Fruit fly (Drosophila melanogaster): ENCODE results near the gene CG17108.

The CG17108 gene

DNA sequence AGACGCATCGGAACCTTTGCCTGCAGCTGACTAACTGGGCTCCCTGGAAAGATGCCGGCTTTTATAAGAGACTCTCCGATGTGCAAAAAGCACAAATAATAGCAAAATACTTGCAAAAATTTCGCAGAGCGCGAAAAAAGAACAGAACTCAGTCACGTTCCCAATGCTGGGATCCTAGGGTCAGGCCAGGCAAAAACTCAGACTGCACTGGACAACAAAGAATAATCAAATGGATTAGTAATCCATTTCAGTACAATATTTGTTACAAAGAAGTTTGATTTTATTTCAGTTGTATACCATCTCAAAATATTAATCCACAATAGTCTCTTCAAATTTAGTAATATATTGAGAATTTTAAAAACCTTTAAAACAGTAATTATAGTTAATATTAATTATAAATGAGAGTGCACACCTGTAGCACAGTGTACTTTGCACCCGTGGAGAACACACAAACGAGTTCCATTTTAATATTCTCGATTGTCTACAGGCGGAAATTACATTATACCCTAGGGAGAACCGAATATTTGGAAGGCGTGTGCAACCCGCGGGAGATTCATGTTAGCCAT, at the start of gene CG17108:
CG17108 (minus strand) TSS at position 51 of the 566 bp plus-strand sequence.
- no peak for TF ChIP-seq h (optimal IDR thresholded peaks at IDR 0.05)
- no peak for TF ChIP-seq ttk (optimal IDR thresholded peaks at IDR 0.05)
- TF ChIP-seq Myc (optimal IDR thresholded peaks at IDR 0.05): no peak
- no peak for TF ChIP-seq psq (optimal IDR thresholded peaks at IDR 0.05)
- no peak for TF ChIP-seq insv (optimal IDR thresholded peaks at IDR 0.05)
- no peak for TF ChIP-seq Sin3A (optimal IDR thresholded peaks at IDR 0.05)

DNA sequence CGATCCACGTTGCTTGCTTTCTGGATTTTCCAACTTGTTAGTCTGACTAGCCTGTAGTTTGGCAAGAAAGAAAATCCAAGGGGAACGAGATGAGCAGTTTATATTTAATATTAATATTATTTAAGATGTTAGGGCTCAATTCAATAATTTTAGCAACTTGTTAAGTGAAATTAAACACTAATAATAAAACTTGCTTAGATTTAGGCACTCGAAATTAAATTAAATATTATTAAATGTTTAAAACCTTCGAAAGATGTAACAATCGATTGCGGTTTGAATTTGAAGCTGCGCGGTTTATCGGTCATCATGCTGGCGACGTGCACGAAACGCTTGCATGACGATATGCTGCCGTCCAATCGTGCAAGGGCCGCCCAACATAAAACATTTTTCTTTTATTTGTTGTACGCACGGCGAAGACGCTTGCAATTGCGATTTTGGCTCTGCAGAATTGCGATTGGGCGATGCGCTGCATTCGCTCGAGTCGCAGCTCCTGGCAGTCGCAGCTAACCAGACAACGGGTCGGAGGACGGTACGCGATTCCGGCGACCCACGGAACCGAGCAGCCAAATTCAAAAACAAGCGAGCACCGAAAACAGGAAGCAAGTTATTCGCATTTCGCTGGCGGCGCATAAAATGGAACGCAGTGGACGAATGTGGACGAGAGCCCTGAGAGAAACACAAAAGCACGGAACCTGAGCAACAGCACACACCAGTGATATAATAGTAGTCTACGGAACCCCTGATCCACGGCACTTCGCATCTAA, 43.3 kb upstream of the CG17108 start, which contains the start of the genes Vha16-5 and CG12299:
Vha16-5 (minus strand) TSS at position 51 of the 764 bp plus-strand sequence.
CG12299 (plus strand) TSS at position 353 of the 764 bp plus-strand sequence.
- no peak for TF ChIP-seq insv (optimal IDR thresholded peaks at IDR 0.05)
- TF ChIP-seq Sin3A (optimal IDR thresholded peaks at IDR 0.05): no peak
- TF ChIP-seq h (optimal IDR thresholded peaks at IDR 0.05): no peak
- no peak for TF ChIP-seq Myc (optimal IDR thresholded peaks at IDR 0.05)
- no peak for TF ChIP-seq psq (optimal IDR thresholded peaks at IDR 0.05)
- no peak for TF ChIP-seq ttk (optimal IDR thresholded peaks at IDR 0.05)

DNA sequence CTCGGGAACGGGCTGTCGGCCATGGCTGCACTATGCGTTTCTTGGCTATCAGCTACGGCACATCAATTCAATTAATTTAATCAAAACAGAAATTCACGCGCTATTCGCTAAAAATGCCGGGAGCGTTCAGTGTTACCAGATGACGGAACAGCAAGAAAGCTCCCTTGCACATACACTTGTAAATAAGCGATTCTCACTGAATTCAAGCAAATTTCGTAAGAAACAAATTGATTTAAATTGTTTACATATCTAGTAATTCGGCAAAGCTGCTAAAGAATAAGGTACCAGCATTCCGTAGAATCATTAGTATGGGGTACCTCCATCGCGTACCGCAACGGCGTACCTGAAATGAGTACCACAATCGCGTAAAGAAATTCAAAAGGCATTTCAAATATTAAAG, 42.0 kb upstream of the CG17108 start, which contains the start of gene Nup107:
Nup107 (minus strand) TSS at position 149 of the 400 bp plus-strand sequence.
- TF ChIP-seq Sin3A (optimal IDR thresholded peaks at IDR 0.05) (no peak), Myc (optimal IDR thresholded peaks at IDR 0.05) (no peak), h (optimal IDR thresholded peaks at IDR 0.05) (no peak), ttk (optimal IDR thresholded peaks at IDR 0.05) (no peak), psq (optimal IDR thresholded peaks at IDR 0.05) (no peak), insv (optimal IDR thresholded peaks at IDR 0.05) (no peak)

DNA sequence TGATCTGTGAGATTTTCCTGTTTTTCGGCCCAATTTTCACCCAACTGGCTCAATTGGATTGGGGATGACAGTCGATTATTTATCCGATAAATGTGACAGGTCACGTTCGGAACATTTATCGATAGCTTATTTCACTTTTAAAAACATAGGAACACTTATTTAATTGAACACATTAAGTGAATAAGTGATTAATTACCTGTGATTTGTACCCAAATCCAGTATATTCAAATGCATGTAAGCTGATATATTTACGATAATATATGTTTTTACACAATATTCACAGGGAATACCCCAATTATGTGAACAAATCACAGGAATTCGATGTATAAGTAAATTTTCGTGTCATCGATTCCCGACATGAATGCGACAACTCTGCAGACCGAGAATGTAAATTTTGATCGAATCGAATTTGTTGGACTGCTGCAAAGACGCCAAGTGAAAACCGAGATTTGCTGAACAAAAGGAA, 38.5 kb upstream of the CG17108 start, which contains the start of the genes EMC3 and Dpy-30L1:
EMC3 (minus strand) TSS at position 81 of the 466 bp plus-strand sequence.
Dpy-30L1 (plus strand) TSS at position 311 of the 466 bp plus-strand sequence.
- no peak for TF ChIP-seq Sin3A (optimal IDR thresholded peaks at IDR 0.05)
- TF ChIP-seq psq (optimal IDR thresholded peaks at IDR 0.05): no peak
- TF ChIP-seq insv (optimal IDR thresholded peaks at IDR 0.05): no peak
- TF ChIP-seq h (optimal IDR thresholded peaks at IDR 0.05): no peak
- TF ChIP-seq ttk (optimal IDR thresholded peaks at IDR 0.05): no peak
- TF ChIP-seq Myc (optimal IDR thresholded peaks at IDR 0.05): no peak

DNA sequence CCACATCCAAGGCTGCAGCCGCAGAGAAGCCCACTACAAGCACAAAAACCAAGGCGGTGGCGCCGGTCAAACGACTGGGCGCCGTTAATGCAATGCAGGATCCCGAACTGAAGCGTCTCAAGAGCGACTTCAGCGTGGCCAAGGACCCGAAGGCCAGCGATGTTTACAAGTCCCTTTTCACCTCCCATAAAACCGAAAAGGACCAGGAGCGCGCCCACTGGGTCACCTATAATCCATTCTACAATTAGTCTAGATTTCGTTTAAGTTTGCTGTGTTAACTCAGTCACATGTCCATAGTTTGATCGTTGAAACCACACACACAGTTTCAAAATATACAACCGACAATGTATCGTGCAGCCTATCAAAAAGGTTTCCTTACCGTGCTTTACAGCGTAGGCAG, 36.1 kb upstream of the CG17108 start, which contains the start of gene CG17118:
CG17118 (plus strand) TSS at position 301 of the 400 bp plus-strand sequence.
- no peak for TF ChIP-seq insv (optimal IDR thresholded peaks at IDR 0.05)
- TF ChIP-seq h (optimal IDR thresholded peaks at IDR 0.05): no peak
- no peak for TF ChIP-seq ttk (optimal IDR thresholded peaks at IDR 0.05)
- TF ChIP-seq psq (optimal IDR thresholded peaks at IDR 0.05): no peak
- no peak for TF ChIP-seq Myc (optimal IDR thresholded peaks at IDR 0.05)
- no peak for TF ChIP-seq Sin3A (optimal IDR thresholded peaks at IDR 0.05)

DNA sequence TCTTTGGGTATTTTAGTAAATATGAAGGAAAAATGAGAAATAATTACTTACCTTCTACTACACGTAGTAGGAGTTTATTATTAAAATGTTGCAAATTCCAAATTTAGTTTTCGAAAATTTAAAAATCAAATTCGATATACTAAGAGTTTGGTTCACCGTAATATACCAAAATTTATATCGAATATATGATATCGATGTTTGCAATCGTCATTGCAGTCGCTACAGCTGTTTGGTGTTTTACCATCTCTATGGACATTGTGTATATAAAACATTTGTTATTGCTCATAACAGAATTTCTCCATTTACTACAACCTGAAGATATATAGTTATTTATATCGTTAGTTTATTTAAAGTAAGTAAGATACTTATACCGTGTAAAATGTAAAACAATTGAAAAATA, 34.8 kb upstream of the CG17108 start, which contains the start of gene CG6443:
CG6443 (plus strand) TSS at position 228 of the 400 bp plus-strand sequence.
- TF ChIP-seq h (optimal IDR thresholded peaks at IDR 0.05) (no peak), Myc (optimal IDR thresholded peaks at IDR 0.05) (no peak), insv (optimal IDR thresholded peaks at IDR 0.05) (no peak), psq (optimal IDR thresholded peaks at IDR 0.05) (no peak), Sin3A (optimal IDR thresholded peaks at IDR 0.05) (no peak), ttk (optimal IDR thresholded peaks at IDR 0.05) (no peak)

DNA sequence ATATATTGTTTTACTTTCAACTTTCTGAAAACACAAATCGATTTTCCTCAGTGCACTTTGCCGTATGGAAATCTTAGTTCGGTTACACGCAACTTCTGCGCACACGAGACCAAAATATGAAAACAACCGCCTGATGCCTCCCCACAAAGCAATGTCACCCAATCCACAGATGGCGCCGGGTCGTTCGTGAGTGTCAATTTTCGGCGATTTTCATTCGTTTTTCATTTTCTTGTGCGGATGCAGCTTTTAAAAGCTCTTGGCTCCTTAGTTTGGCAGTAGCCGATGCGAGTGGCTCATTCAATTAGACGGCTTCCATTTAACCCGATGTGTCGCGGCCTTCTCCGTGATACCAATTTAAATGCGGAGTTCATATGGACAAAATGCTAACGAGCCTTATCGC, 30.0 kb upstream of the CG17108 start, which contains the start of gene CG6431:
CG6431 (plus strand) TSS at position 301 of the 400 bp plus-strand sequence.
- TF ChIP-seq ttk (optimal IDR thresholded peaks at IDR 0.05): no peak
- TF ChIP-seq Myc (optimal IDR thresholded peaks at IDR 0.05): no peak
- no peak for TF ChIP-seq h (optimal IDR thresholded peaks at IDR 0.05)
- TF ChIP-seq insv (optimal IDR thresholded peaks at IDR 0.05): no peak
- TF ChIP-seq psq (optimal IDR thresholded peaks at IDR 0.05): no peak
- TF ChIP-seq Sin3A (optimal IDR thresholded peaks at IDR 0.05): no peak

DNA sequence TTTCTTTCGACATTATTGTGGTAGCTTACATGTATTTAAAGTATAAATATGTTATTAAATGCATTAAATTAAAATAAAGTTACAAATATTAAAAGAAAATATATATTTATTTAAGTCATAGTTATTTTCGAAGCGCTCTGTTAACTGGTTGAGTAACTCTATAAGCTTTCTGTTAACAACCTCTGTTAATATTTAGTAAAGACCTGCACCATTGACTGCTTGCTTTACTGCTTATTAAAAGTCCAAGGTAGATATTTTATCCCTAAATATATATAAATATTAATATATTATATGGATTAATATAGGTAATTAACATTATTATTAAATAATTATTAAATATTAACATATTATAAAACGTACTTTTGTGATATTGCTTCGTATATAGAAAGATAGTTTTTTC, 27.6 kb upstream of the CG17108 start:
- TF ChIP-seq insv (optimal IDR thresholded peaks at IDR 0.05) (no peak), Sin3A (optimal IDR thresholded peaks at IDR 0.05) (no peak), h (optimal IDR thresholded peaks at IDR 0.05) (no peak), Myc (optimal IDR thresholded peaks at IDR 0.05) (no peak), ttk (optimal IDR thresholded peaks at IDR 0.05) (no peak), psq (optimal IDR thresholded peaks at IDR 0.05) (no peak)

DNA sequence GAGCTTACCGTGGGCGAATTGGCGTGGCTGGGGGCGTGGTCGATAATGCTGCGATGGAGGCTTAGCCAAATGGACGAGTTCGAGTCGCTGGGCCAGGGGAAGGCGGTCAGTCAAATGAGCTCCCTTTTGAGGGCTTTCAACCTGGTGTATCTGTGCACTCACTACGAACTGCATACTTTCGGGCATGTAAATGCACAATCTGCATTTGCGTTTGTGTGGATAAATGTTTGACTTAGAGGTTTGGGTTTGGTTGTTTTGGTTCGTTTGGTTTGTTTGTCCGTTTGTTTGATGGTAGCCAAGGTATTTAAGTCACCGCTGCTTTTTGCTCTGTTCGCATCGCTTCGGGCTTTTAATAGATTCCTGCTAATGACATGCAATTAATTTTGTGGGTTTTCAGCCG, 17.3 kb upstream of the CG17108 start:
- TF ChIP-seq Sin3A (optimal IDR thresholded peaks at IDR 0.05) (no peak), psq (optimal IDR thresholded peaks at IDR 0.05) (no peak), ttk (optimal IDR thresholded peaks at IDR 0.05) (no peak), h (optimal IDR thresholded peaks at IDR 0.05) (no peak), insv (optimal IDR thresholded peaks at IDR 0.05) (no peak)

DNA sequence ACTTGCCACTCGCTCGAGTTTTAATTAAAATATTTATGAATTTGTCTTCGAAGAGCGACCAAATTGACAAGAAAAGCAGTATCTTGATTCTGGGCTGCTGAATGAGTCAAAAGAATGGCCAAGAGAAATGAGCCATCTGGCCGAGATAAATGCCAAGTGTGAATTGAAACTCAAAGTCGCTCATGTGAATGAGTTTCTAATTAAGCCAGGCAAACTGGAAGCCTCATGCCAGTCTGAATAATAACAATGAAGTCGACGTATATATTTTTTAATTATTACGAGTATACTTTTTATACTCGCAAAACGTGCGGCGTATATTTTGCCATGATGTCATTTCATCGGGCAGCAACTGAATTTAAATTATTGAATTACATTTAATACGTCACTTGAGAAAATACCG, 15.4 kb upstream of the CG17108 start, which contains the start of gene Lip2:
Lip2 (minus strand) TSS at position 101 of the 400 bp plus-strand sequence.
- TF ChIP-seq psq (optimal IDR thresholded peaks at IDR 0.05): no peak
- TF ChIP-seq h (optimal IDR thresholded peaks at IDR 0.05): no peak
- TF ChIP-seq Sin3A (optimal IDR thresholded peaks at IDR 0.05): no peak
- TF ChIP-seq insv (optimal IDR thresholded peaks at IDR 0.05): no peak
- TF ChIP-seq Myc (optimal IDR thresholded peaks at IDR 0.05): no peak
- no peak for TF ChIP-seq ttk (optimal IDR thresholded peaks at IDR 0.05)

DNA sequence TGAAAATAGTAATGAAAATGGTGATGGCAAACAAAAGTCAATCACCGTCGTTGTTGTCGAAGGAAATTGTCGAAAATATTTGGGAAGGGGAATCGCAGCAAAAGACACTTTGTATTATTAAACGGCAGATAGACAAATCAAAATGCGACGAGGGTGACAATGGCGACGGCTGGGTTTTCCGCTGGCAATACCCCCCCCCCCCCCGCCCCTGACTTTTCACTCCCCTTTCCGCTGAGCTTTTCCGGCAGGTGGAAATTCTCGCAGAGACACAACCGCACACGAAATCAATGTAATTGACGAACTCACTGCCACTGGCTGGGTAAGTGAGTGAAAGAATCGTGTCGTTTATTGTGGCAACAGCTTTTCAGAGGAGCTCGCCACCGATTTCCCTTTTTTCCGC, 14.2 kb upstream of the CG17108 start:
- TF ChIP-seq insv (optimal IDR thresholded peaks at IDR 0.05) (no peak), h (optimal IDR thresholded peaks at IDR 0.05) (no peak), Myc (optimal IDR thresholded peaks at IDR 0.05) (no peak), ttk (optimal IDR thresholded peaks at IDR 0.05) (no peak), Sin3A (optimal IDR thresholded peaks at IDR 0.05) (no peak), psq (optimal IDR thresholded peaks at IDR 0.05) (no peak)

DNA sequence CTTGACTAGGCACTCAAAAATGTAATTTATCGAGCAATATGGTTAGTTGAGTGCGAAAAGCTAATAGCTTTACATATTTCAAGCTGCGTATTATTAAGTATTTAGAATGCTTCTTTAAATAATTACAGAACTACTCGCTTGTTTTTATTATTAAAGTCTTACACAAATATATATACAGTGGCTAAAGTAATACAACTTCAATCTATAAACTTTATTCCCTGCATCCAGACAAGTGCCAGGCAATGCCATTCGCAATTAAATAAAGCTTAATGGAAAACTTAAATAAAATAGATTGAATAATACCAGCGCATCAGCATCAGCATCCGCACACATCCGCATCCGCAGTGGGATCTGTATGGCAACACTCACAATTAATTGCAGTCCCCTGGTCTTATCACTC, 12.4 kb upstream of the CG17108 start:
- TF ChIP-seq Myc (optimal IDR thresholded peaks at IDR 0.05): no peak

All from Kc167 (cell line).